Worm (Caenorhabditis elegans) whole organism, early embryonic: ENCODE data around the gene M05D6.2.

ENCODE experiments used
- B0310.2 ChIP-seq: sonication (generic microtip); optimal IDR thresholded peaks from 2 replicates; lab custom pipeline; 2016; ENCODE audit warnings: mild to moderate bottlenecking, missing genetic modification characterization, missing compliant biosample characterization
- F13C5.2 ChIP-seq: sonication (generic microtip); optimal IDR thresholded peaks from 2 replicates; lab custom pipeline; 2017; ENCODE audit warnings: mild to moderate bottlenecking, missing genetic modification characterization, inconsistent platforms, missing compliant biosample characterization
- aly-1 ChIP-seq: sonication (generic microtip); optimal IDR thresholded peaks from 2 replicates; lab custom pipeline; 2016; ENCODE audit warnings: missing genetic modification characterization, missing compliant biosample characterization
- ama-1 ChIP-seq: fragments of 150-350 bp; optimal IDR thresholded peaks from 2 replicates; lab custom pipeline; 2014
- ceh-36 ChIP-seq: sonication (generic microtip); optimal IDR thresholded peaks from 2 replicates; lab custom pipeline; 2016; ENCODE audit warnings: missing genetic modification characterization, inconsistent platforms, missing compliant biosample characterization
- ets-7 ChIP-seq: sonication (generic microtip); optimal IDR thresholded peaks from 2 replicates; lab custom pipeline; 2016; ENCODE audit warnings: missing genotype, missing genetic modification characterization, missing compliant biosample characterization
- flt-1 ChIP-seq: fragments of 200-800 bp; sonication (Bioruptor generic); IDR thresholded peaks from 2 replicates; pipeline ENCODE4 v1.3.6; 2022; ENCODE audit warnings: missing genetic modification characterization, missing compliant biosample characterization
- hmbx-1 ChIP-seq: sonication (generic microtip); optimal IDR thresholded peaks from 2 replicates; lab custom pipeline; 2016; ENCODE audit warnings: mild to moderate bottlenecking, missing genetic modification characterization, missing compliant biosample characterization
- pes-1 ChIP-seq: fragments of 200-800 bp; sonication (Bioruptor generic); IDR thresholded peaks from 2 replicates; pipeline ENCODE4 v1.3.6; 2022; ENCODE audit warnings: missing genetic modification reagents, missing genetic modification characterization, missing compliant biosample characterization
- scrt-1 ChIP-seq: fragments of 200-800 bp; sonication (Bioruptor generic); IDR thresholded peaks from 2 replicates; pipeline ENCODE4 v1.3.6; 2022; ENCODE audit warnings: missing genetic modification characterization, missing compliant biosample characterization
- sea-1 ChIP-seq: fragments of 200-800 bp; sonication (Bioruptor generic); conservative IDR thresholded peaks from 2 replicates; pipeline ENCODE4 v1.3.6; 2022; ENCODE audit warnings: missing genetic modification characterization, missing compliant biosample characterization
- tbx-11 ChIP-seq: fragments of 200-800 bp; sonication (Bioruptor generic); IDR thresholded peaks from 2 replicates; pipeline ENCODE4 v1.3.6; 2022; ENCODE audit warnings: missing genetic modification characterization, missing compliant biosample characterization
- tbx-37 ChIP-seq: fragments of 200-800 bp; sonication (Bioruptor generic); conservative IDR thresholded peaks from 2 replicates; pipeline ENCODE4 v1.3.6; 2022; ENCODE audit warnings: missing genetic modification reagents, missing genetic modification characterization, missing compliant biosample characterization
- tra-4 ChIP-seq: sonication (generic microtip); optimal IDR thresholded peaks from 2 replicates; lab custom pipeline; 2017; ENCODE audit warnings: missing genetic modification characterization, missing compliant biosample characterization

ce11 chrII:8466874-8467273 lies 1.0 kb upstream of the M05D6.2 start, which contains the start of gene F22B5.10:
- no peak for TF ChIP-seq scrt-1 (GFP tag; lab: Robert Waterston, UW)
- no peak for TF ChIP-seq ceh-36 (tag; lab: Kevin White, UChicago)
- TF ChIP-seq B0310.2 (tag; lab: Kevin White, UChicago), result no peak
- TF ChIP-seq ama-1, result no peak
- TF ChIP-seq pes-1 (GFP tag; lab: Robert Waterston, UW), result no peak
- no peak for TF ChIP-seq aly-1
- no peak for TF ChIP-seq tbx-37
- no peak for TF ChIP-seq ets-7 (tag; lab: Kevin White, UChicago)
- TF ChIP-seq flt-1 (GFP tag; lab: Robert Waterston, UW), result no peak
- TF ChIP-seq F13C5.2, result no peak
- no peak for TF ChIP-seq tbx-11 (GFP tag; lab: Robert Waterston, UW)
- TF ChIP-seq tra-4, result no peak
- TF ChIP-seq sea-1 (GFP tag; lab: Robert Waterston, UW), result no peak
- TF ChIP-seq hmbx-1 (tag; lab: Kevin White, UChicago), result no peak
